Fruit fly (Drosophila melanogaster): ENCODE results near the gene Pc.

The Pc gene

DNA sequence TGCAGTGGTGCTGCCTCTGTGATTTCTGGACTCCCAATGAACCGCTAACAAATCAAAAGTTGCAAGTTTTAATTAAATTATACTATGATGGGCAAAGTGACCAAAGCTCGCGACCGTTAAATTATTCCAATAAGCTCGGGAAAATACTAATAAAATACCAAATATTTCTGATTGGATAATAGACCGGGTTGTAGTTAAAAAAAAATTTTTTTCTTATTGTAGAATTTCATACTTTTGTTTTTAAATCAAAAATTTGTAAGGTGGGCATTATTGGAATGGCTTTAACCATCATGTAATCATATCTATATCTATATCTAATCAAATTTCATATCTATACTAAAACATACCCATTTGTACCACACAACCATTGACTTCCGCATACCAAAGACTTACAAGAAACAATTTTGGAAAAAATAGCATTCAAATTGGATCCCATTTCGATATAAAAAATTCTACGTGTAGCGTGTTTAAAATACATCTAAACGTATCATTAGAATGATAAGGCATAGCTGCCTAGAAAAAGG, 49.9 kb downstream of the Pc start, which contains the start of gene CG9391:
CG9391 (minus strand) TSS at position 474 of the 524 bp plus-strand sequence.
- TF ChIP-seq CG8478 (optimal IDR thresholded peaks at IDR 0.05), result no peak
- TF ChIP-seq CTCF (optimal IDR thresholded peaks at IDR 0.05), result no peak

dm6 chr3L:21266101-21266656, 51.6 kb downstream of the Pc start:
- TF ChIP-seq CTCF (optimal IDR thresholded peaks at IDR 0.05) (no peak), CG8478 (optimal IDR thresholded peaks at IDR 0.05) (no peak)

DNA sequence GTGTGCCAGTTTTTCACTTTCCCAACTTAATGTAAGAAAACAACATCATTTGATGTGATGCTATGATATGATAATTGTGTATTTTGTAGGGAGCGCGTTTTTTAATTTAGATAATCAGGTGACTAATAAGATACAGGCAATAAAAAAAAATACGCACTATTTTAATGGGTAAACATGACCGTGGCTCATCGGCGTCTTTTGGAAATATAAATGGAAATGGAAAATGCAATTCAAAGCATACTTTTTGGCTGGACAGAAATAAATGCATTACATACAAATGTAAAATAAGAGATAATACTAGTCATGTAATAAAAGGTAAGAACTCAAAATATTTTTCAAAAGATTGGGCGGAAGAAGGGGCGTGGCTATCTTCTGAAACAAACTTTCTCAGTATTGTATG, 55.4 kb downstream of the Pc start:
- TF ChIP-seq CG8478 (optimal IDR thresholded peaks at IDR 0.05) (no peak), CTCF (optimal IDR thresholded peaks at IDR 0.05) (peak in 1 of 2 experiments; percentile 30)

dm6 chr3L:21261403-21262164, 56.2 kb downstream of the Pc start:
- no peak for TF ChIP-seq CTCF (optimal IDR thresholded peaks at IDR 0.05)
- TF ChIP-seq CG8478 (optimal IDR thresholded peaks at IDR 0.05), result no peak

DNA sequence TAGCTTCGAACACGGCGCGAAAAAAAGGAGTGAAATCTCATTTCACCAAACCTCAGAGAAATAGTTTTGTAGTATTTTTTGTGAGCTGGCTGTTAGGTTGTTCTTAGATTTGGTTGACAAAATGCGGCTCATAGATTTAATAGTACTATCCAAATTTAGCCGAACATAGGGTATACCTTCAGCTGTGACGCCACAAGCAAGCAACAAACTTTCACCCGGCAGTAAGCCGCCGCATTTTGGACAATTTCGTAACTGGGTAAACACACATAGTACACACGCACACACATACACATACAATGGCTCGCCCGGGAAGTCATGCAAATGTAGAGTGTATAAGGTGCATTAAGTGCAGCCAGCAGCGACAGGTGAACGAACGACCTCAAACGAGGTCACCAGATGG, 58.6 kb downstream of the Pc start:
- TF ChIP-seq CG8478 (optimal IDR thresholded peaks at IDR 0.05) (no peak), CTCF (optimal IDR thresholded peaks at IDR 0.05) (no peak)

DNA sequence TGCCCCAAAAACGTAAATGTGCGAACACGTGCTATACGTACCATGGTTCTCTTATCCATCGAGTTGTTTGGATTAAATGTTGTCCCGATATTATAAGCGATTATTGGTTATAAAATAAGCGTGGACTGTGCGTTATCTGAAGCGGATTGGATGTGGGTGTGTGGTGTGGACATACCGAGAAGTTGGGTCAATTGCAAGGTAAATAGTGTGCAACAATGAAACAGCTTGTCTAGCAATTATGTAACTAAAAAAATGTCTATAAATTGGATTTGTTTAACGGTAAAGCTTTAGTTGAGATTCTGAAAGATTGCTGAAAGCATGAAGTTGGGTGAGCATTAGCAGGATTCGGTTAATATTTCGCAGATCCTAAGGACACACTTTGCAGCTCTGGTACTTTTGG, 60.1 kb downstream of the Pc start, which contains the start of gene CG43218:
CG43218 (plus strand) TSS at position 290 of the 400 bp plus-strand sequence.
- no peak for TF ChIP-seq CG8478 (optimal IDR thresholded peaks at IDR 0.05)
- no peak for TF ChIP-seq CTCF (optimal IDR thresholded peaks at IDR 0.05)

Measured in S2 (cell line).